Worm (Caenorhabditis elegans): ENCODE data around the gene tps-1.
"Not testable (repeated sequence)": the region's sequence is repeated elsewhere in the genome, so short reads cannot be mapped to it uniquely, and the experiment has no call there.

ce11 chrX:17447212-17447611, 27.1 kb downstream of the tps-1 start:
- not testable (repeated sequence) for TF ChIP-seq ztf-11 (tag; optimal IDR thresholded peaks at IDR 0.05); egl-27 (tag; optimal IDR thresholded peaks at IDR 0.05); zip-2 (tag; optimal IDR thresholded peaks at IDR 0.05); mxl-2 (GFP tag; conservative IDR thresholded peaks at IDR 0.05); tag-97 (GFP tag; IDR thresholded peaks at IDR 0.05); aha-1 (tag); F49E8.2 (tag; optimal IDR thresholded peaks at IDR 0.05; ENCODE audit: borderline replicate concordance); ZK546.5 (tag; optimal IDR thresholded peaks at IDR 0.05); lsy-2 (tag; optimal IDR thresholded peaks at IDR 0.05); daf-8 (GFP tag; IDR thresholded peaks at IDR 0.05); ces-1 (GFP tag; optimal IDR thresholded peaks at IDR 0.05); tra-1 (GFP tag; IDR thresholded peaks at IDR 0.05); R02D3.7 (tag; optimal IDR thresholded peaks at IDR 0.05)

Data from whole organism, L4 larva.